Fruit fly (Drosophila melanogaster) whole organism, embryonic: ENCODE results near the gene CG15446.

ENCODE experiments used
- Ada2b ChIP-seq: fragments of 200-800 bp; sonication (Bioruptor generic); IDR thresholded peaks from 2 replicates; pipeline ENCODE4 v1.3.6; 2022; ENCODE audit warnings: missing biosample characterization, missing genetic modification characterization
- Bdp1 ChIP-seq: fragments of 200-800 bp; sonication (Bioruptor generic); optimal IDR thresholded peaks from 3 replicates; lab custom pipeline; 2016; ENCODE audit warnings: missing biosample characterization, missing genetic modification characterization
- CG10321 ChIP-seq: fragments of 200-800 bp; sonication (Bioruptor generic); IDR thresholded peaks from 2 replicates; pipeline ENCODE4 v1.3.6; 2022; ENCODE audit warnings: missing biosample characterization, missing genetic modification characterization
- CG10979 ChIP-seq: fragments of 200-800 bp; sonication (Bioruptor generic); optimal IDR thresholded peaks from 2 replicates; lab custom pipeline; 2018; ENCODE audit warnings: missing biosample characterization, mild to moderate bottlenecking, missing genetic modification characterization, moderate library complexity
- CG11085 ChIP-seq: fragments of 200-800 bp; sonication (Bioruptor generic); IDR thresholded peaks from 2 replicates; pipeline ENCODE4 v1.3.6; 2022; ENCODE audit warnings: missing biosample characterization, missing genetic modification characterization
- CG11696 ChIP-seq: fragments of 200-800 bp; sonication (Bioruptor generic); IDR thresholded peaks from 2 replicates; pipeline ENCODE4 v1.3.6; 2022; ENCODE audit warnings: missing biosample characterization, missing genetic modification characterization
- CG13624 ChIP-seq: fragments of 200-800 bp; sonication (Bioruptor generic); optimal IDR thresholded peaks from 2 replicates; lab custom pipeline; 2016; ENCODE audit warnings: missing biosample characterization, missing genetic modification characterization
- CG1602 ChIP-seq: fragments of 200-800 bp; sonication (Bioruptor generic); optimal IDR thresholded peaks from 3 replicates; lab custom pipeline; 2016; ENCODE audit warnings: missing biosample characterization, missing genetic modification characterization
- CG18476 ChIP-seq: fragments of 200-800 bp; sonication (Bioruptor generic); optimal IDR thresholded peaks from 2 replicates; lab custom pipeline; 2016; ENCODE audit warnings: missing biosample characterization, mild to moderate bottlenecking, missing genetic modification characterization
- CG2712 ChIP-seq: fragments of 200-800 bp; optimal IDR thresholded peaks from 3 replicates; lab custom pipeline; 2019; ENCODE audit warnings: missing biosample characterization, mild to moderate bottlenecking, missing genetic modification characterization, moderate library complexity
- CG30403 ChIP-seq: fragments of 200-800 bp; sonication (Bioruptor generic); optimal IDR thresholded peaks from 3 replicates; lab custom pipeline; 2016; ENCODE audit warnings: missing biosample characterization, missing genetic modification characterization
- CG32532 ChIP-seq: fragments of 200-800 bp; sonication (Bioruptor generic); IDR thresholded peaks from 2 replicates; pipeline ENCODE4 v1.3.6; 2022; ENCODE audit warnings: missing biosample characterization, missing genetic modification characterization
- CG32767 ChIP-seq: fragments of 200-800 bp; sonication (Bioruptor generic); IDR thresholded peaks from 2 replicates; pipeline ENCODE4 v1.3.6; 2022; ENCODE audit warnings: missing biosample characterization, missing genetic modification characterization
- CG32772 ChIP-seq: fragments of 200-800 bp; sonication (Bioruptor generic); IDR thresholded peaks from 2 replicates; pipeline ENCODE4 v1.3.6; 2022; ENCODE audit warnings: missing biosample characterization, missing genetic modification characterization
- CG6854 ChIP-seq: fragments of 200-800 bp; sonication (Bioruptor generic); optimal IDR thresholded peaks from 3 replicates; lab custom pipeline; 2017; ENCODE audit warnings: missing biosample characterization, mild to moderate bottlenecking, missing genetic modification characterization
- CG8924 ChIP-seq: fragments of 200-800 bp; optimal IDR thresholded peaks from 3 replicates; lab custom pipeline; 2019; ENCODE audit warnings: missing biosample characterization, mild to moderate bottlenecking, missing genetic modification characterization, moderate library complexity
- CG8944 ChIP-seq: fragments of 200-800 bp; sonication (Bioruptor generic); optimal IDR thresholded peaks from 3 replicates; lab custom pipeline; 2016; ENCODE audit warnings: missing biosample characterization, missing genetic modification characterization
- Dek ChIP-seq: fragments of 200-800 bp; sonication (Bioruptor generic); optimal IDR thresholded peaks from 3 replicates; lab custom pipeline; 2019; ENCODE audit warnings: missing biosample characterization, mild to moderate bottlenecking, missing genetic modification characterization, moderate library complexity
- Eip74EF ChIP-seq, 2 experiments: fragments of 200-800 bp in 1 of 2; fragments of >200 bp in 1 of 2; sonication (Bioruptor generic) in 1 of 2; optimal IDR thresholded peaks; 2 replicates each; lab custom pipeline; 2017 to 2019; ENCODE audit warnings: missing biosample characterization in 2 of 2, missing genetic modification characterization in 2 of 2, mild to moderate bottlenecking in 1 of 2, moderate library complexity in 1 of 2
- Gug ChIP-seq: fragments of 200-800 bp; sonication (Bioruptor generic); IDR thresholded peaks from 4 replicates; pipeline ENCODE4 v1.3.6; 2022; ENCODE audit warnings: missing biosample characterization, missing genetic modification characterization
- HLH4C ChIP-seq: fragments of 200-800 bp; sonication (Bioruptor generic); IDR thresholded peaks from 3 replicates; pipeline ENCODE4 v1.3.6; 2022; ENCODE audit warnings: missing biosample characterization, missing genetic modification characterization; ENCODE audit not compliant: partially characterized antibody
- Lhr ChIP-seq: fragments of 200-800 bp; sonication (Bioruptor generic); optimal IDR thresholded peaks from 3 replicates; lab custom pipeline; 2017; ENCODE audit warnings: mild to moderate bottlenecking, missing biosample characterization, missing genetic modification reagents, missing genetic modification characterization
- MBD-R2 ChIP-seq: fragments of 200-800 bp; sonication (Bioruptor generic); IDR thresholded peaks from 2 replicates; pipeline ENCODE4 v1.3.6; 2022; ENCODE audit warnings: missing biosample characterization, missing genetic modification characterization
- MTF-1 ChIP-seq: fragments of 200-800 bp; sonication (Bioruptor generic); optimal IDR thresholded peaks from 2 replicates; lab custom pipeline; 2018; ENCODE audit warnings: missing biosample characterization, mild to moderate bottlenecking, missing genetic modification characterization, borderline replicate concordance
- NFAT ChIP-seq: fragments of 200-800 bp; sonication (Bioruptor generic); IDR thresholded peaks from 2 replicates; pipeline ENCODE4 v1.3.6; 2022; ENCODE audit warnings: missing biosample characterization, missing genetic modification characterization
- Neu2 ChIP-seq: fragments of 200-800 bp; sonication (Bioruptor generic); optimal IDR thresholded peaks from 3 replicates; lab custom pipeline; 2016; ENCODE audit warnings: missing biosample characterization, missing genetic modification characterization, borderline replicate concordance
- Nf-YA ChIP-seq: fragments of 200-800 bp; sonication (Bioruptor generic); IDR thresholded peaks from 2 replicates; pipeline ENCODE4 v1.3.6; 2022; ENCODE audit warnings: missing biosample characterization, missing genetic modification characterization
- Nf-YB ChIP-seq: fragments of 200-800 bp; sonication (Bioruptor generic); optimal IDR thresholded peaks from 3 replicates; lab custom pipeline; 2019; ENCODE audit warnings: missing biosample characterization, mild to moderate bottlenecking, missing genetic modification characterization, moderate library complexity
- Six4 ChIP-seq: fragments of 200-800 bp; sonication (Bioruptor generic); optimal IDR thresholded peaks from 2 replicates; lab custom pipeline; 2016; ENCODE audit warnings: missing biosample characterization, missing genetic modification characterization
- Tbp ChIP-seq: fragments of >200 bp; optimal IDR thresholded peaks from 2 replicates; lab custom pipeline; 2018; ENCODE audit warnings: missing biosample characterization, missing genetic modification characterization
- abd-A ChIP-seq: fragments of 200-800 bp; sonication (Bioruptor generic); optimal IDR thresholded peaks from 3 replicates; lab custom pipeline; 2019; ENCODE audit warnings: missing biosample characterization, mild to moderate bottlenecking, missing genetic modification characterization, moderate library complexity
- amos ChIP-seq: fragments of 200-800 bp; sonication (Bioruptor generic); IDR thresholded peaks from 2 replicates; pipeline ENCODE4 v1.3.6; 2022; ENCODE audit warnings: missing biosample characterization, missing genetic modification characterization; ENCODE audit not compliant: partially characterized antibody
- bsh ChIP-seq, 2 experiments: fragments of 200-800 bp; sonication (Bioruptor generic); optimal IDR thresholded peaks; 2 replicates each; lab custom pipeline; 2017 to 2018; ENCODE audit warnings: mild to moderate bottlenecking in 2 of 2, missing biosample characterization in 2 of 2, missing genetic modification characterization in 2 of 2, moderate library complexity in 1 of 2
- cad ChIP-seq: fragments of >200 bp; optimal IDR thresholded peaks from 2 replicates; lab custom pipeline; 2017; ENCODE audit warnings: missing biosample characterization, missing genetic modification characterization
- dan ChIP-seq: fragments of 200-800 bp; sonication (Bioruptor generic); IDR thresholded peaks from 2 replicates; pipeline ENCODE4 v1.3.6; 2022; ENCODE audit warnings: missing biosample characterization, missing genetic modification characterization
- fd3F ChIP-seq: fragments of 200-800 bp; sonication (Bioruptor generic); optimal IDR thresholded peaks from 2 replicates; lab custom pipeline; 2018; ENCODE audit warnings: missing biosample characterization, mild to moderate bottlenecking, missing genetic modification characterization, moderate library complexity
- h ChIP-seq: fragments of >200 bp; optimal IDR thresholded peaks from 2 replicates; lab custom pipeline; 2017
- jing ChIP-seq: fragments of 200-800 bp; sonication (Bioruptor generic); optimal IDR thresholded peaks from 2 replicates; lab custom pipeline; 2018; ENCODE audit warnings: missing biosample characterization, mild to moderate bottlenecking, missing genetic modification characterization
- knrl ChIP-seq: fragments of 200-800 bp; sonication (Bioruptor generic); IDR thresholded peaks from 3 replicates; pipeline ENCODE4 v1.3.6; 2022; ENCODE audit warnings: missing biosample characterization, missing genetic modification characterization; ENCODE audit not compliant: partially characterized antibody
- lab ChIP-seq: fragments of 200-800 bp; sonication (Bioruptor generic); optimal IDR thresholded peaks from 3 replicates; lab custom pipeline; 2017; ENCODE audit warnings: missing biosample characterization, missing genetic modification characterization, mild to moderate bottlenecking, moderate library complexity, missing genetic modification reagents
- odd ChIP-seq: fragments of 200-800 bp; sonication (Bioruptor generic); optimal IDR thresholded peaks from 2 replicates; lab custom pipeline; 2017; ENCODE audit warnings: missing biosample characterization, mild to moderate bottlenecking, missing genetic modification characterization
- org-1 ChIP-seq: fragments of 200-800 bp; sonication (Bioruptor generic); optimal IDR thresholded peaks from 2 replicates; lab custom pipeline; 2017; ENCODE audit warnings: missing biosample characterization, missing genetic modification characterization
- pnt ChIP-seq: fragments of 200-800 bp; sonication (Bioruptor generic); optimal IDR thresholded peaks from 3 replicates; lab custom pipeline; 2016; ENCODE audit warnings: missing biosample characterization, missing genetic modification characterization
- slbo ChIP-seq: fragments of 200-800 bp; sonication (Bioruptor generic); IDR thresholded peaks from 2 replicates; pipeline ENCODE4 v1.3.6; 2022; ENCODE audit warnings: missing biosample characterization, missing genetic modification characterization
- tap ChIP-seq: fragments of 200-800 bp; optimal IDR thresholded peaks from 3 replicates; lab custom pipeline; 2019; ENCODE audit warnings: missing biosample characterization, mild to moderate bottlenecking, missing genetic modification characterization, moderate library complexity
- toy ChIP-seq: fragments of 200-800 bp; sonication (Bioruptor generic); IDR thresholded peaks from 2 replicates; pipeline ENCODE4 v1.3.6; 2022; ENCODE audit warnings: missing biosample characterization, missing genetic modification characterization
- tup ChIP-seq: fragments of 200-800 bp; sonication (Bioruptor generic); optimal IDR thresholded peaks from 2 replicates; lab custom pipeline; 2016; ENCODE audit warnings: missing biosample characterization, mild to moderate bottlenecking, missing genetic modification characterization, moderate library complexity
- vnd ChIP-seq: fragments of 200-800 bp; sonication (Bioruptor generic); IDR thresholded peaks from 3 replicates; pipeline ENCODE4 v1.3.6; 2022; ENCODE audit warnings: missing biosample characterization, missing genetic modification characterization; ENCODE audit not compliant: partially characterized antibody
- zfh2 ChIP-seq: fragments of 200-800 bp; sonication (Bioruptor generic); optimal IDR thresholded peaks from 2 replicates; lab custom pipeline; 2016; ENCODE audit warnings: missing biosample characterization, missing genetic modification characterization

CG15446 gene

dm6 chrX:21053849-21054581, 48.0 kb downstream of the CG15446 start, which contains the start of the genes Stt3A and bves (continued):
- TF ChIP-seq fd3F (peak; percentile 95), CG8924 (tag; lab: Kevin White, UChicago) (peak; percentile 99), bsh (GFP tag; optimal IDR thresholded peaks at IDR 0.05; lab: Kevin White, UChicago) (peak; percentile 98 to 99), cad (GFP tag; lab: Kevin White, UChicago) (no peak), Lhr (GFP tag; lab: Kevin White, UChicago) (peak; percentile 94), CG32532 (peak; percentile 98), org-1 (GFP tag; lab: Kevin White, UChicago) (peak; percentile 99), MTF-1 (GFP tag; lab: Kevin White, UChicago) (peak; percentile 97), Ada2b (peak; percentile 97), HLH4C (GFP tag; lab: Robert Waterston, UW) (peak; percentile 62; the same call in 2 of the 3 replicates), vnd (GFP tag; lab: Robert Waterston, UW) (peak; percentile 72), CG2712 (tag; lab: Kevin White, UChicago) (peak; percentile 99), Tbp (GFP tag; lab: Kevin White, UChicago) (no peak), Eip74EF (GFP tag; optimal IDR thresholded peaks at IDR 0.05; lab: Kevin White, UChicago) (peak in 1 of 2 experiments; percentile 98), CG8944 (peak; percentile 97), odd (peak; percentile 99), Bdp1 (GFP tag; lab: Kevin White, UChicago) (peak; percentile 95), Dek (tag; lab: Kevin White, UChicago) (peak; percentile 97), knrl (GFP tag; lab: Robert Waterston, UW) (peak; percentile 64; the same call in 2 of the 3 replicates), abd-A (tag; lab: Kevin White, UChicago) (peak; percentile 93), zfh2 (GFP tag; lab: Kevin White, UChicago) (peak; percentile 97), slbo (GFP tag; lab: Robert Waterston, UW) (peak; percentile 97), Six4 (GFP tag; lab: Kevin White, UChicago) (peak; percentile 98), toy (GFP tag; lab: Robert Waterston, UW) (peak; percentile 91), CG10979 (tag; lab: Kevin White, UChicago) (peak; percentile 99), CG13624 (GFP tag; lab: Kevin White, UChicago) (peak; percentile 99), Neu2 (GFP tag; lab: Kevin White, UChicago) (peak; percentile 92), CG32767 (GFP tag; lab: Robert Waterston, UW) (peak; percentile 98), CG11696 (GFP tag; lab: Robert Waterston, UW) (peak; percentile 94), lab (peak; percentile 99), pnt (GFP tag; lab: Kevin White, UChicago) (peak; percentile 97), MBD-R2 (GFP tag; lab: Robert Waterston, UW) (peak; percentile 94), CG1602 (GFP tag; lab: Kevin White, UChicago) (peak; percentile 97), tup (GFP tag; lab: Kevin White, UChicago) (peak; percentile 94), Nf-YB (peak; percentile 90), Gug (GFP tag; lab: Robert Waterston, UW) (peak; percentile 94), CG10321 (GFP tag; lab: Robert Waterston, UW) (peak; percentile 83), NFAT (peak; percentile 94), CG32772 (GFP tag; lab: Robert Waterston, UW) (peak; percentile 96), amos (GFP tag; lab: Robert Waterston, UW) (peak; percentile 51; the same call in 1 of the 2 replicates), h (no peak), Nf-YA (GFP tag; lab: Robert Waterston, UW) (peak; percentile 95), CG18476 (GFP tag; lab: Kevin White, UChicago) (peak; percentile 97), dan (GFP tag; lab: Robert Waterston, UW) (peak; percentile 84), CG11085 (GFP tag; lab: Robert Waterston, UW) (peak; percentile 89), CG30403 (GFP tag; lab: Kevin White, UChicago) (peak; percentile 98), jing (GFP tag; lab: Kevin White, UChicago) (peak; percentile 96), tap (peak; percentile 98), CG6854 (GFP tag; lab: Kevin White, UChicago) (peak; percentile 98)
